Fruit fly (Drosophila melanogaster) whole organism, embryonic: ENCODE measurements around the gene h-cup.

ENCODE experiments used
- B-H1 ChIP-seq: fragments of 200-800 bp; sonication (Bioruptor generic); IDR thresholded peaks from 3 replicates; pipeline ENCODE4 v1.3.6; 2022; ENCODE audit warnings: missing biosample characterization, missing genetic modification characterization
- CG10321 ChIP-seq: fragments of 200-800 bp; sonication (Bioruptor generic); IDR thresholded peaks from 2 replicates; pipeline ENCODE4 v1.3.6; 2022; ENCODE audit warnings: missing biosample characterization, missing genetic modification characterization
- CG11085 ChIP-seq: fragments of 200-800 bp; sonication (Bioruptor generic); IDR thresholded peaks from 2 replicates; pipeline ENCODE4 v1.3.6; 2022; ENCODE audit warnings: missing biosample characterization, missing genetic modification characterization
- CG12769 ChIP-seq: fragments of 200-800 bp; sonication (Bioruptor generic); optimal IDR thresholded peaks from 2 replicates; lab custom pipeline; 2019; ENCODE audit warnings: missing biosample characterization, mild to moderate bottlenecking, missing genetic modification characterization, moderate library complexity
- CG13287 ChIP-seq: fragments of 200-800 bp; sonication (Bioruptor generic); IDR thresholded peaks from 2 replicates; pipeline ENCODE4 v1.3.6; 2022; ENCODE audit warnings: missing biosample characterization, missing genetic modification characterization; ENCODE audit not compliant: partially characterized antibody
- CG15514 ChIP-seq: fragments of 200-800 bp; sonication (Bioruptor generic); optimal IDR thresholded peaks from 3 replicates; lab custom pipeline; 2017; ENCODE audit warnings: missing biosample characterization, missing genetic modification characterization, mild to moderate bottlenecking, moderate library complexity, missing genetic modification reagents
- CG17912 ChIP-seq: fragments of 200-800 bp; sonication (Bioruptor generic); optimal IDR thresholded peaks from 2 replicates; lab custom pipeline; 2018; ENCODE audit warnings: missing biosample characterization, mild to moderate bottlenecking, missing genetic modification characterization
- CG1792 ChIP-seq: fragments of 200-800 bp; sonication (Bioruptor generic); optimal IDR thresholded peaks from 2 replicates; lab custom pipeline; 2016; ENCODE audit warnings: missing biosample characterization, missing genetic modification characterization
- CG18262 ChIP-seq: fragments of 200-800 bp; optimal IDR thresholded peaks from 3 replicates; lab custom pipeline; 2019; ENCODE audit warnings: missing biosample characterization, mild to moderate bottlenecking, missing genetic modification characterization, moderate library complexity
- CG31365 ChIP-seq: fragments of 200-800 bp; sonication (Bioruptor generic); optimal IDR thresholded peaks from 2 replicates; lab custom pipeline; 2018; ENCODE audit warnings: missing biosample characterization, mild to moderate bottlenecking, missing genetic modification characterization
- CG34422 ChIP-seq: fragments of 200-800 bp; sonication (Bioruptor generic); IDR thresholded peaks from 3 replicates; pipeline ENCODE4 v1.3.6; 2022; ENCODE audit warnings: missing biosample characterization, missing genetic modification characterization
- CG3995 ChIP-seq: fragments of 200-800 bp; sonication (Bioruptor generic); optimal IDR thresholded peaks from 3 replicates; lab custom pipeline; 2016; ENCODE audit warnings: missing biosample characterization, missing genetic modification characterization
- CG4328 ChIP-seq: fragments of 200-800 bp; sonication (Bioruptor generic); optimal IDR thresholded peaks from 3 replicates; lab custom pipeline; 2017; ENCODE audit warnings: missing biosample characterization, missing genetic modification reagents, missing genetic modification characterization
- CG4404 ChIP-seq: fragments of 200-800 bp; sonication (Bioruptor generic); IDR thresholded peaks from 2 replicates; pipeline ENCODE4 v1.3.6; 2022; ENCODE audit warnings: missing biosample characterization, missing genetic modification characterization
- CG6689 ChIP-seq: fragments of 200-800 bp; sonication (Bioruptor generic); IDR thresholded peaks from 2 replicates; pipeline ENCODE4 v1.3.6; 2022; ENCODE audit warnings: missing biosample characterization, missing genetic modification characterization
- Deaf1 ChIP-seq: fragments of 200-800 bp; optimal IDR thresholded peaks from 3 replicates; lab custom pipeline; 2019; ENCODE audit warnings: missing biosample characterization, mild to moderate bottlenecking, missing genetic modification characterization, moderate library complexity
- Dll ChIP-seq: fragments of 200-800 bp; sonication (Bioruptor generic); IDR thresholded peaks from 4 replicates; pipeline ENCODE4 v1.3.6; 2022; ENCODE audit warnings: missing biosample characterization, missing genetic modification characterization; ENCODE audit not compliant: partially characterized antibody
- Ets65A ChIP-seq: fragments of 200-800 bp; sonication (Bioruptor generic); peaks from one replicate; lab custom pipeline; 2016; ENCODE audit warnings: missing biosample characterization, missing genetic modification characterization
- Fer2 ChIP-seq: fragments of 200-800 bp; sonication (Bioruptor generic); optimal IDR thresholded peaks from 2 replicates; lab custom pipeline; 2018; ENCODE audit warnings: missing biosample characterization, mild to moderate bottlenecking, missing genetic modification characterization, moderate library complexity
- Hand ChIP-seq: fragments of 200-800 bp; sonication (Bioruptor generic); optimal IDR thresholded peaks from 2 replicates; lab custom pipeline; 2017; ENCODE audit warnings: mild to moderate bottlenecking, missing biosample characterization, missing genetic modification reagents, missing genetic modification characterization
- HmgD ChIP-seq: fragments of 200-800 bp; sonication (Bioruptor generic); optimal IDR thresholded peaks from 3 replicates; lab custom pipeline; 2016; ENCODE audit warnings: missing biosample characterization, missing genetic modification characterization
- HmgZ ChIP-seq: fragments of 200-800 bp; sonication (Bioruptor generic); optimal IDR thresholded peaks from 2 replicates; lab custom pipeline; 2018; ENCODE audit warnings: missing biosample characterization, mild to moderate bottlenecking, missing genetic modification characterization
- Hr39 ChIP-seq: fragments of >200 bp; optimal IDR thresholded peaks from 2 replicates; lab custom pipeline; 2017
- Hr78 ChIP-seq, 2 experiments: fragments of 200-800 bp in 1 of 2; fragments of >200 bp in 1 of 2; sonication (Bioruptor generic) in 1 of 2; optimal IDR thresholded peaks; 2 replicates each; lab custom pipeline; 2017 to 2019; ENCODE audit warnings: missing biosample characterization in 2 of 2, missing genetic modification characterization in 2 of 2, mild to moderate bottlenecking in 1 of 2, moderate library complexity in 1 of 2
- Mad ChIP-seq: fragments of 200-800 bp; sonication (Bioruptor generic); optimal IDR thresholded peaks from 2 replicates; lab custom pipeline; 2016; ENCODE audit warnings: missing biosample characterization, missing genetic modification characterization
- Myb ChIP-seq: fragments of 200-800 bp; sonication (Bioruptor generic); optimal IDR thresholded peaks from 2 replicates; lab custom pipeline; 2016; ENCODE audit warnings: missing biosample characterization, missing genetic modification characterization
- Neu2 ChIP-seq: fragments of 200-800 bp; sonication (Bioruptor generic); optimal IDR thresholded peaks from 3 replicates; lab custom pipeline; 2016; ENCODE audit warnings: missing biosample characterization, missing genetic modification characterization, borderline replicate concordance
- NfI ChIP-seq: fragments of 200-800 bp; sonication (Bioruptor generic); optimal IDR thresholded peaks from 3 replicates; lab custom pipeline; 2018; ENCODE audit warnings: missing biosample characterization, mild to moderate bottlenecking, missing genetic modification characterization, moderate library complexity
- Pdp1 ChIP-seq, 2 experiments: fragments of 200-800 bp; sonication (Bioruptor generic); optimal IDR thresholded peaks; 3 replicates each; lab custom pipeline; 2016; ENCODE audit warnings: missing biosample characterization in 2 of 2, missing genetic modification characterization in 2 of 2, mild to moderate bottlenecking in 1 of 2, moderate library complexity in 1 of 2
- Xrp1 ChIP-seq: fragments of 200-800 bp; sonication (Bioruptor generic); IDR thresholded peaks from 2 replicates; pipeline ENCODE4 v1.3.6; 2022; ENCODE audit warnings: missing biosample characterization, missing genetic modification characterization
- YL-1 ChIP-seq: fragments of 200-800 bp; sonication (Bioruptor generic); optimal IDR thresholded peaks from 3 replicates; lab custom pipeline; 2017; ENCODE audit warnings: missing biosample characterization, mild to moderate bottlenecking, missing genetic modification characterization
- chm ChIP-seq: fragments of 200-800 bp; sonication (Bioruptor generic); IDR thresholded peaks from 2 replicates; pipeline ENCODE4 v1.3.6; 2022; ENCODE audit warnings: missing biosample characterization, missing genetic modification characterization
- crol ChIP-seq: fragments of 200-800 bp; sonication (Bioruptor generic); IDR thresholded peaks from 2 replicates; pipeline ENCODE4 v1.3.6; 2022; ENCODE audit warnings: missing biosample characterization, missing genetic modification characterization
- dmrt99B ChIP-seq: fragments of 200-800 bp; sonication (Bioruptor generic); optimal IDR thresholded peaks from 2 replicates; lab custom pipeline; 2018; ENCODE audit warnings: missing biosample characterization, mild to moderate bottlenecking, missing genetic modification characterization, moderate library complexity
- gem ChIP-seq: fragments of 200-800 bp; sonication (Bioruptor generic); optimal IDR thresholded peaks from 2 replicates; lab custom pipeline; 2019; ENCODE audit warnings: missing biosample characterization, mild to moderate bottlenecking, missing genetic modification characterization, moderate library complexity
- gsb-n ChIP-seq: fragments of 200-800 bp; sonication (Bioruptor generic); optimal IDR thresholded peaks from 3 replicates; lab custom pipeline; 2018; ENCODE audit warnings: missing biosample characterization, mild to moderate bottlenecking, missing genetic modification characterization
- hb ChIP-seq: fragments of 200-800 bp; sonication (Bioruptor generic); IDR thresholded peaks from 3 replicates; pipeline ENCODE4 v1.3.6; 2022; ENCODE audit warnings: missing biosample characterization, missing genetic modification characterization; ENCODE audit not compliant: partially characterized antibody
- jigr1 ChIP-seq: fragments of 200-800 bp; sonication (Bioruptor generic); IDR thresholded peaks from 3 replicates; pipeline ENCODE4 v1.3.6; 2022; ENCODE audit warnings: missing biosample characterization, missing genetic modification characterization
- lab ChIP-seq: fragments of 200-800 bp; sonication (Bioruptor generic); optimal IDR thresholded peaks from 3 replicates; lab custom pipeline; 2017; ENCODE audit warnings: missing biosample characterization, missing genetic modification characterization, mild to moderate bottlenecking, moderate library complexity, missing genetic modification reagents
- lov ChIP-seq, 2 experiments: fragments of 200-800 bp in 1 of 2; fragments of >200 bp in 1 of 2; sonication (Bioruptor generic) in 1 of 2; IDR thresholded peaks in 1 of 2; optimal IDR thresholded peaks in 1 of 2; 2 replicates in 1 of 2; 3 replicates in 1 of 2; pipeline versions ENCODE4 v1.3.6 to Lab custom; 2017 to 2022; ENCODE audit warnings: missing biosample characterization in 1 of 2, missing genetic modification characterization in 1 of 2
- p53 ChIP-seq: fragments of 200-800 bp; sonication (Bioruptor generic); optimal IDR thresholded peaks from 2 replicates; lab custom pipeline; 2016; ENCODE audit warnings: missing biosample characterization, missing genetic modification characterization
- pfk ChIP-seq: fragments of 200-800 bp; sonication (Bioruptor generic); optimal IDR thresholded peaks from 2 replicates; lab custom pipeline; 2018; ENCODE audit warnings: missing biosample characterization, mild to moderate bottlenecking, missing genetic modification characterization, moderate library complexity
- pho ChIP-seq: fragments of 200-800 bp; sonication (Bioruptor generic); optimal IDR thresholded peaks from 2 replicates; lab custom pipeline; 2016; ENCODE audit warnings: missing biosample characterization, missing genetic modification characterization
- ranshi ChIP-seq: fragments of 200-800 bp; sonication (Bioruptor generic); IDR thresholded peaks from 2 replicates; pipeline ENCODE4 v1.3.6; 2022; ENCODE audit warnings: missing biosample characterization, missing genetic modification characterization
- run ChIP-seq: fragments of 200-800 bp; sonication (Bioruptor generic); optimal IDR thresholded peaks from 3 replicates; lab custom pipeline; 2018; ENCODE audit warnings: missing biosample characterization, mild to moderate bottlenecking, missing genetic modification characterization
- slou ChIP-seq: fragments of 200-800 bp; sonication (Bioruptor generic); optimal IDR thresholded peaks from 3 replicates; lab custom pipeline; 2016; ENCODE audit warnings: missing biosample characterization, missing genetic modification characterization
- so ChIP-seq: fragments of 200-800 bp; sonication (Bioruptor generic); IDR thresholded peaks from 3 replicates; pipeline ENCODE4 v1.3.6; 2022; ENCODE audit warnings: missing biosample characterization, missing genetic modification characterization
- sob ChIP-seq: fragments of 200-800 bp; sonication (Bioruptor generic); IDR thresholded peaks from 2 replicates; pipeline ENCODE4 v1.3.6; 2022; ENCODE audit warnings: missing biosample characterization, missing genetic modification characterization
- tap ChIP-seq: fragments of 200-800 bp; optimal IDR thresholded peaks from 3 replicates; lab custom pipeline; 2019; ENCODE audit warnings: missing biosample characterization, mild to moderate bottlenecking, missing genetic modification characterization, moderate library complexity

h-cup gene

dm6 chr3R:15418824-15419530, 36.2 kb upstream of the h-cup start (continued):
- TF ChIP-seq pfk, result no peak
- TF ChIP-seq p53 (GFP tag; lab: Kevin White, UChicago), result no peak
- peak; percentile 61; the same call in 1 of the 2 replicates for TF ChIP-seq CG6689 (GFP tag; lab: Robert Waterston, UW)
- no peak for TF ChIP-seq lov (optimal IDR thresholded peaks at IDR 0.05; lab: Kevin White, UChicago)
- TF ChIP-seq lov (GFP tag; IDR thresholded peaks at IDR 0.05; lab: Robert Waterston, UW), result no peak
- no peak for TF ChIP-seq CG15514
- TF ChIP-seq CG1792 (GFP tag; lab: Kevin White, UChicago), result no peak
- no peak for TF ChIP-seq CG17912 (GFP tag; lab: Kevin White, UChicago)
- peak; percentile 70 for TF ChIP-seq Deaf1
- TF ChIP-seq HmgD (GFP tag; lab: Kevin White, UChicago), result no peak
- no peak for TF ChIP-seq CG12769 (tag; lab: Kevin White, UChicago)
- TF ChIP-seq CG31365 (tag; lab: Kevin White, UChicago), result no peak
- TF ChIP-seq CG10321 (GFP tag; lab: Robert Waterston, UW), result peak; percentile 30; the same call in 1 of the 2 replicates
- peak in 1 of 2 experiments; percentile 42 for TF ChIP-seq Pdp1 (GFP tag; optimal IDR thresholded peaks at IDR 0.05; lab: Kevin White, UChicago)
- peak; percentile 93 for TF ChIP-seq CG18262 (tag; lab: Kevin White, UChicago)
- TF ChIP-seq HmgZ, result peak; percentile 29
- TF ChIP-seq B-H1 (GFP tag; lab: Robert Waterston, UW), result no peak
- TF ChIP-seq slou (GFP tag; lab: Kevin White, UChicago), result peak; percentile 54
- peak; percentile 48 for TF ChIP-seq lab (GFP tag; lab: Kevin White, UChicago)
- no peak for TF ChIP-seq Dll
- TF ChIP-seq jigr1 (GFP tag; lab: Robert Waterston, UW), result no peak
- no peak for TF ChIP-seq Neu2 (GFP tag; lab: Kevin White, UChicago)
- peak; percentile 93 for TF ChIP-seq gem (tag; lab: Kevin White, UChicago)
- TF ChIP-seq tap (tag; lab: Kevin White, UChicago), result peak; percentile 21
- TF ChIP-seq CG4404, result peak; percentile 83
- TF ChIP-seq Hr39 (lab: Kevin White, UChicago), result no peak
- peak; percentile 82 for TF ChIP-seq Xrp1 (GFP tag; lab: Robert Waterston, UW)
- TF ChIP-seq Fer2 (tag; lab: Kevin White, UChicago), result no peak
- peak; percentile 53 for TF ChIP-seq NfI (GFP tag; lab: Kevin White, UChicago)
- TF ChIP-seq YL-1, result peak; percentile 14
- no peak for TF ChIP-seq Hr78 (GFP tag; optimal IDR thresholded peaks at IDR 0.05; lab: Kevin White, UChicago)
- peak; percentile 45 for TF ChIP-seq Mad (GFP tag; lab: Kevin White, UChicago)
- no peak for TF ChIP-seq CG4328 (GFP tag; lab: Kevin White, UChicago)
- TF ChIP-seq gsb-n (tag; lab: Kevin White, UChicago), result peak; percentile 88
- no peak for TF ChIP-seq hb (GFP tag; lab: Robert Waterston, UW)
- no peak for TF ChIP-seq Myb (GFP tag; lab: Kevin White, UChicago)
- TF ChIP-seq pho, result no peak
- TF ChIP-seq CG11085 (GFP tag; lab: Robert Waterston, UW), result no peak
- peak; percentile 60 for TF ChIP-seq Hand (GFP tag; lab: Kevin White, UChicago)
- peak; percentile 90 for TF ChIP-seq Ets65A (GFP tag; lab: Kevin White, UChicago)
- peak; percentile 82 for TF ChIP-seq dmrt99B (tag; lab: Kevin White, UChicago)
- TF ChIP-seq sob, result no peak
- TF ChIP-seq ranshi (GFP tag; lab: Robert Waterston, UW), result no peak; the same call in 1 of the 2 replicates
- TF ChIP-seq CG13287 (GFP tag; lab: Robert Waterston, UW), result no peak
- TF ChIP-seq so, result no peak; the same call in 2 of the 3 replicates
- TF ChIP-seq CG34422 (GFP tag; lab: Robert Waterston, UW), result no peak
- TF ChIP-seq crol (GFP tag; lab: Robert Waterston, UW), result peak; percentile 74
- TF ChIP-seq chm, result no peak
- TF ChIP-seq run (tag; lab: Kevin White, UChicago), result peak; percentile 67
- no peak for TF ChIP-seq CG3995 (GFP tag; lab: Kevin White, UChicago)
